Worm (Caenorhabditis elegans): ENCODE data around the gene ZK418.11.

DNA sequence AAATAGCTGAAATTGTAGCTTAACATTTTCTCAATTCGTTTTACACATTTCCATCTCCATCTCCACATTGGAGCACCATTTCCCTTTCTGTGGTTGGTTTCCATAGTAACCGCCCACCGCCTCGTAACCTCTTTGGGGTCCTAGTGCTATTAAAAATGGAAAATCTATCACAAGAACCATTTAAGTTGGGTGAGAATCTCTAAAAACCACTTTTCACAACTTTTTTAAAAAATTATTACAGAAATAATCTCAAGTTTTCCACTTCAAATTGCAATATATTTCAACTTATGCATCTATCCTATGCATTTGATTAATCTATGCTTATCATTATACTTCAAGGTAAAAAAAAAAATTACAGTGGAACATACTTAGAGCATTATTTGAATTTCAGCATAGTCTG, 30.1 kb upstream of the ZK418.11 start, which contains the start of gene tmem-17:
- TF ChIP-seq ama-1 (optimal IDR thresholded peaks at IDR 0.05) (no peak), unc-62 (GFP tag; optimal IDR thresholded peaks at IDR 0.05) (no peak), ces-1 (GFP tag; optimal IDR thresholded peaks at IDR 0.05) (no peak), rnt-1 (tag; optimal IDR thresholded peaks at IDR 0.05) (no peak), blmp-1 (tag; optimal IDR thresholded peaks at IDR 0.05) (no peak), nhr-12 (tag; optimal IDR thresholded peaks at IDR 0.05) (no peak), fkh-8 (tag; optimal IDR thresholded peaks at IDR 0.05) (no peak), nhr-28 (tag; optimal IDR thresholded peaks at IDR 0.05) (no peak), grh-1 (GFP tag; IDR thresholded peaks at IDR 0.05) (no peak), nhr-71 (tag; optimal IDR thresholded peaks at IDR 0.05) (no peak), sox-4 (tag; optimal IDR thresholded peaks at IDR 0.05) (no peak), ztf-4 (tag; optimal IDR thresholded peaks at IDR 0.05) (no peak), unc-130 (tag; optimal IDR thresholded peaks at IDR 0.05) (no peak)
